Worm (Caenorhabditis elegans) whole organism, early embryonic: Measurements from ENCODE around the gene T25B6.4.

ENCODE experiments used
- B0310.2 ChIP-seq: sonication (generic microtip); optimal IDR thresholded peaks from 2 replicates; lab custom pipeline; 2016; ENCODE audit warnings: mild to moderate bottlenecking, missing genetic modification characterization, missing compliant biosample characterization
- F13C5.2 ChIP-seq: sonication (generic microtip); optimal IDR thresholded peaks from 2 replicates; lab custom pipeline; 2017; ENCODE audit warnings: mild to moderate bottlenecking, missing genetic modification characterization, inconsistent platforms, missing compliant biosample characterization
- aly-1 ChIP-seq: sonication (generic microtip); optimal IDR thresholded peaks from 2 replicates; lab custom pipeline; 2016; ENCODE audit warnings: missing genetic modification characterization, missing compliant biosample characterization
- ama-1 ChIP-seq: fragments of 150-350 bp; optimal IDR thresholded peaks from 2 replicates; lab custom pipeline; 2014
- ceh-36 ChIP-seq: sonication (generic microtip); optimal IDR thresholded peaks from 2 replicates; lab custom pipeline; 2016; ENCODE audit warnings: missing genetic modification characterization, inconsistent platforms, missing compliant biosample characterization
- flt-1 ChIP-seq: fragments of 200-800 bp; sonication (Bioruptor generic); IDR thresholded peaks from 2 replicates; pipeline ENCODE4 v1.3.6; 2022; ENCODE audit warnings: missing genetic modification characterization, missing compliant biosample characterization
- hmbx-1 ChIP-seq: sonication (generic microtip); optimal IDR thresholded peaks from 2 replicates; lab custom pipeline; 2016; ENCODE audit warnings: mild to moderate bottlenecking, missing genetic modification characterization, missing compliant biosample characterization
- hmg-4 ChIP-seq: fragments of 200-800 bp; sonication (Bioruptor generic); optimal IDR thresholded peaks from 2 replicates; lab custom pipeline; 2018; ENCODE audit warnings: mild to moderate bottlenecking, missing genetic modification characterization, missing compliant biosample characterization
- hnd-1 ChIP-seq: sonication (generic microtip); optimal IDR thresholded peaks from 2 replicates; lab custom pipeline; 2016; ENCODE audit warnings: missing genetic modification characterization, missing compliant biosample characterization
- pes-1 ChIP-seq: fragments of 200-800 bp; sonication (Bioruptor generic); IDR thresholded peaks from 2 replicates; pipeline ENCODE4 v1.3.6; 2022; ENCODE audit warnings: missing genetic modification reagents, missing genetic modification characterization, missing compliant biosample characterization
- scrt-1 ChIP-seq: fragments of 200-800 bp; sonication (Bioruptor generic); IDR thresholded peaks from 2 replicates; pipeline ENCODE4 v1.3.6; 2022; ENCODE audit warnings: missing genetic modification characterization, missing compliant biosample characterization
- sea-1 ChIP-seq: fragments of 200-800 bp; sonication (Bioruptor generic); conservative IDR thresholded peaks from 2 replicates; pipeline ENCODE4 v1.3.6; 2022; ENCODE audit warnings: missing genetic modification characterization, missing compliant biosample characterization
- tbx-11 ChIP-seq: fragments of 200-800 bp; sonication (Bioruptor generic); IDR thresholded peaks from 2 replicates; pipeline ENCODE4 v1.3.6; 2022; ENCODE audit warnings: missing genetic modification characterization, missing compliant biosample characterization
- tbx-37 ChIP-seq: fragments of 200-800 bp; sonication (Bioruptor generic); conservative IDR thresholded peaks from 2 replicates; pipeline ENCODE4 v1.3.6; 2022; ENCODE audit warnings: missing genetic modification reagents, missing genetic modification characterization, missing compliant biosample characterization
- tra-4 ChIP-seq: sonication (generic microtip); optimal IDR thresholded peaks from 2 replicates; lab custom pipeline; 2017; ENCODE audit warnings: missing genetic modification characterization, missing compliant biosample characterization

The T25B6.4 gene

DNA sequence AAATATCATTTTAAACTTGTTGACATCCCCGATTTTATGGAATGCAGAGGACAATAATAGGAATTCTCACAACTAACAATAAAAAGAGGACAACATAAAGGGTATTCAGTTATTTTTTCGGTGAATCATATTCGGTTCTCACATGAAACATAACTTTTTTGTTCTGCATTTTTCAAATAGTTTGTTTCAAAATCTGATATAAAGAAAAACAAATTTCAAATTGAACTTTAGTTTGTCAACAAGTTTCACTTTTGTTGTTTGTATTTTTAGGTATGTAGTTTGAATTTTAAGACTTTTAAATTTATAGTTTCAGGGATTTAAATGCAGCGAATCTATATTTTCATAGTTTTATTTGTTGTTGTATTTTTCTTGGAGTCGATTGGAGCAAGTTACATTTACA lies 47.0 kb downstream of the T25B6.4 start, which contains the start of gene F47E1.4:
Gene F47E1.4, plus strand, starts transcription at position 301 of the 400 bp plus-strand sequence.
- TF ChIP-seq sea-1 (GFP tag; lab: Robert Waterston, UW) (no peak), pes-1 (no peak), tbx-37 (no peak), B0310.2 (no peak), hmg-4 (GFP tag; lab: Kevin White, UChicago) (no peak), scrt-1 (GFP tag; lab: Robert Waterston, UW) (no peak), hnd-1 (tag; lab: Kevin White, UChicago) (no peak), tbx-11 (GFP tag; lab: Robert Waterston, UW) (no peak), tra-4 (no peak), F13C5.2 (tag; lab: Kevin White, UChicago) (no peak), flt-1 (GFP tag; lab: Robert Waterston, UW) (no peak), ama-1 (lab: Kevin White, UChicago) (no peak), ceh-36 (tag; lab: Kevin White, UChicago) (no peak), hmbx-1 (no peak)

DNA sequence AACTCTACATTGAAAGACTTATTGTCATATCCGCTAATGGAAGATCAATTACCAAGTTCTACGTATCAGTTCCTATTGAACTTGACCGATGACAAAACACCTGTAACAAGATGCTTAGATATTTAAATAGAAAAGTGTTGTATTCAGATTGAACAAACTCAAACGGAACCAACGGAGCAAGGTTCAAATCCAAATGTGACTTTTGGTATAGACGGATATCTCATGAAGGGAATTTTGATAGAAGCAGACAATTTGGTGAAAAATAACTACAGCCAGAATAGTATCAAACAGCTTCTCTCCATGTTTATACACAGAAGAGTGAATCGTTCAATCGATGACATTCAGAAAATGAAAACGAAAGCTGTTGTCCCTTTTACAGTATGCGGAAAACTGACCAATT lies 47.9 kb downstream of the T25B6.4 start:
- TF ChIP-seq tbx-37, result no peak
- no peak for TF ChIP-seq aly-1 (tag; lab: Kevin White, UChicago)
